Fruit fly (Drosophila melanogaster) whole organism, pupa: ENCODE results near the gene Tmc.

Experiments used
- CG10348 ChIP-seq: fragments of 200-800 bp; sonication (Bioruptor generic); IDR thresholded peaks from 2 replicates; pipeline ENCODE4 v1.3.6; 2022; ENCODE audit warnings: missing biosample characterization, missing genetic modification characterization
- CG12605 ChIP-seq: fragments of 200-800 bp; sonication (Bioruptor generic); IDR thresholded peaks from 2 replicates; pipeline ENCODE4 v1.3.6; 2022; ENCODE audit warnings: missing biosample characterization, missing genetic modification characterization
- CG13204 ChIP-seq: fragments of 200-800 bp; sonication (Bioruptor generic); optimal IDR thresholded peaks from 2 replicates; lab custom pipeline; 2018; ENCODE audit warnings: missing biosample characterization, mild to moderate bottlenecking, missing genetic modification characterization, moderate library complexity
- CG14655 ChIP-seq: fragments of 200-800 bp; sonication (Bioruptor generic); optimal IDR thresholded peaks from 3 replicates; lab custom pipeline; 2017; ENCODE audit warnings: mild to moderate bottlenecking, missing biosample characterization, missing genetic modification reagents, missing genetic modification characterization
- CG15710 ChIP-seq: fragments of 200-800 bp; sonication (Bioruptor generic); optimal IDR thresholded peaks from 2 replicates; lab custom pipeline; 2018; ENCODE audit warnings: missing biosample characterization, mild to moderate bottlenecking, missing genetic modification characterization, moderate library complexity
- CG17806 ChIP-seq: fragments of 200-800 bp; sonication (Bioruptor generic); optimal IDR thresholded peaks from 2 replicates; lab custom pipeline; 2018; ENCODE audit warnings: missing biosample characterization, mild to moderate bottlenecking, missing genetic modification characterization, moderate library complexity
- CG32121 ChIP-seq: fragments of 200-800 bp; sonication (Bioruptor generic); IDR thresholded peaks from 2 replicates; pipeline ENCODE4 v1.3.6; 2022; ENCODE audit warnings: missing biosample characterization, missing genetic modification characterization
- CG34367 ChIP-seq: fragments of 200-800 bp; sonication (Bioruptor generic); optimal IDR thresholded peaks from 2 replicates; lab custom pipeline; 2018; ENCODE audit warnings: missing biosample characterization, mild to moderate bottlenecking, missing genetic modification characterization
- CG4496 ChIP-seq: fragments of 200-800 bp; sonication (Bioruptor generic); IDR thresholded peaks from 3 replicates; pipeline ENCODE4 v1.3.6; 2022; ENCODE audit warnings: missing biosample characterization, missing genetic modification characterization
- CG8159 ChIP-seq: fragments of 200-800 bp; sonication (Bioruptor generic); optimal IDR thresholded peaks from 3 replicates; lab custom pipeline; 2018; ENCODE audit warnings: missing biosample characterization, mild to moderate bottlenecking, missing genetic modification characterization, moderate library complexity
- CG8301 ChIP-seq: fragments of 200-800 bp; sonication (Bioruptor generic); optimal IDR thresholded peaks from 2 replicates; lab custom pipeline; 2018; ENCODE audit warnings: missing biosample characterization, mild to moderate bottlenecking, missing genetic modification characterization
- CG9948 ChIP-seq: fragments of 200-800 bp; sonication (Bioruptor generic); optimal IDR thresholded peaks from 2 replicates; lab custom pipeline; 2018; ENCODE audit warnings: missing biosample characterization, mild to moderate bottlenecking, missing genetic modification characterization, moderate library complexity
- D1 ChIP-seq: fragments of 200-800 bp; sonication (Bioruptor generic); optimal IDR thresholded peaks from 2 replicates; lab custom pipeline; 2018; ENCODE audit warnings: missing biosample characterization, mild to moderate bottlenecking, missing genetic modification characterization, moderate library complexity
- EcR ChIP-seq: fragments of 200-800 bp; sonication (Bioruptor generic); optimal IDR thresholded peaks from 3 replicates; lab custom pipeline; 2019; ENCODE audit warnings: missing biosample characterization, missing genetic modification characterization, mild to moderate bottlenecking, moderate library complexity, missing genetic modification reagents
- Ets98B ChIP-seq: fragments of 200-800 bp; sonication (Bioruptor generic); IDR thresholded peaks from 2 replicates; pipeline ENCODE4 v1.3.6; 2022; ENCODE audit warnings: missing biosample characterization, missing genetic modification characterization
- Pif1A ChIP-seq: fragments of 200-800 bp; sonication (Bioruptor generic); optimal IDR thresholded peaks from 3 replicates; lab custom pipeline; 2016; ENCODE audit warnings: missing biosample characterization, missing genetic modification characterization
- Pif1B ChIP-seq: fragments of 200-800 bp; sonication (Bioruptor generic); optimal IDR thresholded peaks from 3 replicates; lab custom pipeline; 2016; ENCODE audit warnings: missing biosample characterization, missing genetic modification characterization
- Snoo ChIP-seq: fragments of 200-800 bp; sonication (Bioruptor generic); optimal IDR thresholded peaks from 3 replicates; lab custom pipeline; 2017; ENCODE audit warnings: missing biosample characterization, mild to moderate bottlenecking, missing genetic modification characterization, inconsistent platforms
- fd96Ca ChIP-seq: fragments of 200-800 bp; sonication (Bioruptor generic); IDR thresholded peaks from 3 replicates; pipeline ENCODE4 v1.3.6; 2022; ENCODE audit warnings: missing biosample characterization, missing genetic modification characterization
- gl ChIP-seq: fragments of 200-800 bp; sonication (Bioruptor generic); optimal IDR thresholded peaks from 2 replicates; lab custom pipeline; 2018; ENCODE audit warnings: missing biosample characterization, mild to moderate bottlenecking, missing genetic modification characterization
- rn ChIP-seq: fragments of 200-800 bp; sonication (Bioruptor generic); IDR thresholded peaks from 2 replicates; pipeline ENCODE4 v1.3.6; 2022; ENCODE audit warnings: missing biosample characterization, missing genetic modification characterization

Tmc gene

DNA sequence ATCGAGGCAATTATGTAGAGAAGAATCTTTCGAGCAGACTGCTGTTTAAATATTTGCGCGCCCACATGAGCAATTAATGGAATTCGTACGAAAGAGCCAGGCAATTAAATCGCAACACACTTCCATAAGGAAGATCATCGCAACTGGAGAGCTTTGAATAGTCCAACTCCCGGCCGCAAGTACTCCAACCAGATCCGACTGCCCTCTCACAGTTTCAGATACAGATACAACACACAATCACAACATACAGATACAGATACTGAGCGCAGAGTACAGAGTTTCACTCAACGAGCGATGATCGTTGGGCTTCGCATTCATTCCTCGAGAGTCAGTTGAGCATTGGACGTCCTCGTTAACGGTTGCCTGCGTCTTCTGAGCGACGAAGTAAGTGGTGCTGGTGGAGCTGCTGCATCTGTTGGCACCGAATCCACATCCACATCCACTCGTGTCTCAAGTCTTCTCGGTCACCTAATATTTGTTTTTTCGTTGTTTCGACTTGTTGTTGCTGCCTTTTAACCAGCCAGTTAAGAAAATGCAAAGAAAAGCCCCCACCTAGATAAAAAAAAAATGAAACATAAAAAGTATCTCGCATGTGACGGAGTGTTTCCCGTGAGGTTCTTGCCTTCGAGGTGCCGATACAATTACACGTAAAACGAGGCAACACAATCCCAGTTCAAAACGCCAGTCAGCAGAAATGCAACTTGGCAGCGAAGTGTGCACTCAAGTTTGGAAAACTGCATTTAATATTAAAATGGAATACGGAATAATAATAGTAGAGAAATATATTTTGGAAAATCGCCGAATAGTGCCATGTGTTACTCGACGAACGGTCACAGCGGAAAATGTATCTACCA is 17.3 kb downstream of the Tmc start, which contains the start of gene LanB2:
TSS of gene LanB2 (plus strand) at position 326 of the 854 bp plus-strand sequence.
- TF ChIP-seq Snoo (tag; lab: Kevin White, UChicago): no peak
- TF ChIP-seq CG12605 (GFP tag; lab: Robert Waterston, UW): 0 out of 2 replicates have a peak, but pooled peaks have one; percentile 13
- TF ChIP-seq Ets98B (GFP tag; lab: Robert Waterston, UW): peak; percentile 66; the same call in 1 of the 2 replicates
- peak; percentile 1 for TF ChIP-seq CG15710
- TF ChIP-seq CG14655 (GFP tag; lab: Kevin White, UChicago): no peak
- TF ChIP-seq CG10348 (GFP tag; lab: Robert Waterston, UW): no peak
- TF ChIP-seq CG34367 (tag; lab: Kevin White, UChicago): no peak
- TF ChIP-seq CG4496 (GFP tag; lab: Robert Waterston, UW): no peak; the same call in 2 of the 3 replicates
- no peak for TF ChIP-seq CG8301 (tag; lab: Kevin White, UChicago)
- no peak for TF ChIP-seq rn (GFP tag; lab: Robert Waterston, UW)
- no peak for TF ChIP-seq CG17806 (tag; lab: Kevin White, UChicago)
- no peak for TF ChIP-seq CG13204 (GFP tag; lab: Kevin White, UChicago)
- peak; percentile 23 for TF ChIP-seq gl
- no peak; the same call in 1 of the 2 replicates for TF ChIP-seq CG32121
- TF ChIP-seq Pif1A (GFP tag; lab: Kevin White, UChicago): peak; percentile 15
- no peak for TF ChIP-seq CG9948
- peak; percentile 59; the same call in 1 of the 3 replicates for TF ChIP-seq fd96Ca (GFP tag; lab: Robert Waterston, UW)
- TF ChIP-seq D1: no peak
- peak; percentile 81 for TF ChIP-seq EcR (GFP tag; lab: Kevin White, UChicago)
- peak; percentile 37 for TF ChIP-seq CG8159
- TF ChIP-seq Pif1B: no peak

- peak; percentile 67 for TF ChIP-seq EcR (GFP tag; lab: Kevin White, UChicago)
- TF ChIP-seq CG15710: no peak
Measured at dm6 chr3L:9615443-9616141, 18.0 kb downstream of the Tmc start.

dm6 chr3L:9624014-9624413 is 26.4 kb downstream of the Tmc start, which contains the start of gene CG3335:
Gene CG3335 (plus strand): TSS chr3L:9624237.
- no peak for TF ChIP-seq CG8159

DNA sequence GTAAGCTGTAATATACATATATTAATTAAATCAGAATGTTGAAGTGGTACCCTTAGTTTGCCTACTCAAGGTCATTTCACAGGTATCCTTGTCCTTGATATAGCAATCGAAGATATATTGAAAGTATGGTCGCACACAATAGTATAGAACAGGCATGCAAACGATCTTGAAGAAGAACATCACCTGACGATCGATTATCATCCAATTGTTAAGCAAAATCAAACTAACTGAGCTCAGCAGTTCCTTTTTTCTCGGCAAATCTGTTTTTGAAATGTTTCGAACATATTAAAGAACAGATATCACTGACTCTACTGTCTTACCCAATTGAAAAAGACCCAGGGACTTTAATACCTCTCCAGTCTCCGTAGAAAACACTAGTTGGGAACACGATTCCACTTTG is 30.8 kb downstream of the Tmc start, which contains the start of gene Cyp40:
TSS of gene Cyp40 (plus strand) at position 301 of the 400 bp plus-strand sequence.
- TF ChIP-seq CG8301 (tag; lab: Kevin White, UChicago) (no peak), CG4496 (GFP tag; lab: Robert Waterston, UW) (no peak), Pif1A (GFP tag; lab: Kevin White, UChicago) (no peak), CG34367 (tag; lab: Kevin White, UChicago) (no peak), Snoo (tag; lab: Kevin White, UChicago) (no peak), CG9948 (no peak), CG12605 (GFP tag; lab: Robert Waterston, UW) (no peak), CG14655 (GFP tag; lab: Kevin White, UChicago) (no peak), CG10348 (GFP tag; lab: Robert Waterston, UW) (no peak), Ets98B (GFP tag; lab: Robert Waterston, UW) (no peak)

- TF ChIP-seq D1 (no peak), fd96Ca (GFP tag; lab: Robert Waterston, UW) (no peak), Snoo (tag; lab: Kevin White, UChicago) (no peak), EcR (GFP tag; lab: Kevin White, UChicago) (no peak), CG8301 (tag; lab: Kevin White, UChicago) (no peak), Ets98B (GFP tag; lab: Robert Waterston, UW) (no peak), CG10348 (GFP tag; lab: Robert Waterston, UW) (no peak), Pif1B (no peak), CG32121 (no peak), CG17806 (tag; lab: Kevin White, UChicago) (no peak), CG4496 (GFP tag; lab: Robert Waterston, UW) (no peak), CG15710 (no peak), CG8159 (no peak), CG13204 (GFP tag; lab: Kevin White, UChicago) (no peak), gl (no peak)
Measured at dm6 chr3L:9629093-9629492, 31.5 kb downstream of the Tmc start, which contains the start of gene Or67b. Gene Or67b (minus strand): TSS chr3L:9629193.

DNA sequence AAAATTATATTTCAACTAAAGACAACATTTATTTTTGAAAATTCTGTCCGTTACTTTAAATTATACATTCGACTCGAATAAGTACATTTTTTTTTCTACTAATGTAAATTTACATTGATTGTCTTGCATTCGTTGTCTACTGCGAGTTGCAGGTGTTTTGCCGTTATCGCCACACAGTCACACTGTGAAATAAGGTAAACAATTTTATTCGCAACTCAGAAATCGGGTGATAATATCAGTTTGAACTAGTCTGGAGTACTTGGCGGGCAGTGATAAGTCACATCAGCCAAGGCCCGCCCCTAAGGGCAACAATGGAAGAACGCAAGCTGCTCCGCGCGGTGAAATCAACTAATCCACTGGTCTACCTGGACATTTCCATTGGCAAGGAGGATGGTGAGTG is 32.3 kb downstream of the Tmc start:
- TF ChIP-seq EcR (GFP tag; lab: Kevin White, UChicago): no peak
- no peak for TF ChIP-seq CG13204 (GFP tag; lab: Kevin White, UChicago)
- TF ChIP-seq CG14655 (GFP tag; lab: Kevin White, UChicago): no peak
- no peak for TF ChIP-seq gl
- no peak for TF ChIP-seq fd96Ca (GFP tag; lab: Robert Waterston, UW)
- no peak for TF ChIP-seq Ets98B (GFP tag; lab: Robert Waterston, UW)
- TF ChIP-seq CG17806 (tag; lab: Kevin White, UChicago): no peak
- no peak for TF ChIP-seq CG9948
- no peak for TF ChIP-seq rn (GFP tag; lab: Robert Waterston, UW)
